Worm (Caenorhabditis elegans): ENCODE measurements around the gene nxf-2.

- TF ChIP-seq unc-130 (GFP tag; optimal IDR thresholded peaks at IDR 0.05) (no peak), snpc-4 (GFP tag; optimal IDR thresholded peaks at IDR 0.05) (no peak), snpc-4 (tag; optimal IDR thresholded peaks at IDR 0.05) (no peak), dox-1 (GFP tag; IDR thresholded peaks at IDR 0.05) (no peak)
Measured at ce11 chrV:14439236-14439635, 21.6 kb upstream of the nxf-2 start.
